Worm (Caenorhabditis elegans): ENCODE data around the gene F29A7.8.

Gene F29A7.8

ce11 chrII:2717335-2717734, 40.5 kb downstream of the F29A7.8 start, which contains the start of gene T05A8.3:
Gene T05A8.3, minus strand, starts transcription at chrII:2717435.
- no peak for TF ChIP-seq lsy-2 (tag; optimal IDR thresholded peaks at IDR 0.05)
- no peak for TF ChIP-seq drap-1 (GFP tag; optimal IDR thresholded peaks at IDR 0.05)
- TF ChIP-seq pha-4 (tag; optimal IDR thresholded peaks at IDR 0.05), result no peak
- no peak for TF ChIP-seq mls-2 (tag; optimal IDR thresholded peaks at IDR 0.05)
- TF ChIP-seq ceh-83 (GFP tag; optimal IDR thresholded peaks at IDR 0.05), result no peak
- no peak for TF ChIP-seq flh-1 (GFP tag; optimal IDR thresholded peaks at IDR 0.05)
- TF ChIP-seq unc-62 (GFP tag; optimal IDR thresholded peaks at IDR 0.05), result no peak
- no peak for TF ChIP-seq nhr-76 (tag; optimal IDR thresholded peaks at IDR 0.05)
- no peak for TF ChIP-seq mab-5 (tag; optimal IDR thresholded peaks at IDR 0.05)
- TF ChIP-seq hlh-1 (tag; optimal IDR thresholded peaks at IDR 0.05), result no peak
- TF ChIP-seq elt-3 (tag; optimal IDR thresholded peaks at IDR 0.05), result no peak
- no peak for TF ChIP-seq ham-2 (GFP tag; optimal IDR thresholded peaks at IDR 0.05)
- TF ChIP-seq nhr-28 (tag; optimal IDR thresholded peaks at IDR 0.05), result no peak
- TF ChIP-seq lin-32 (GFP tag; optimal IDR thresholded peaks at IDR 0.05), result no peak
- TF ChIP-seq nhr-2 (tag; optimal IDR thresholded peaks at IDR 0.05), result no peak

DNA sequence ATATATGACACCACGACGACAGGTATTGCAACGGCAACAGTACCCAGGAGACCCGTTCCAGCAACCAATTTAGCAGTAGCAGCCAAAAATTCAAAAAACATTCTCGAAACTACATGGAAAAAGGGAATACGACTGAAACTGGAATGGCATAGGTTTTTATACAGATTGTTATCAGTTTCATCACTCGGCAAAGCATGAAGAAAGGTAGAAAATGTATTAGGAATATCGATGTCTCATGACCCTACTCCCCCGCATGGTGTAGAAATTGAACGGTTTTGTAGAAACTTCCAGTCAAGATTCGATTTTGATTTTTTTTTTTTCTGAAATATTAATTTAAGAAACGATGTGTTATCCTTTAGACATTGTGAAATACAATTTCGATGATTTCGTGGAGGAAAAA, 46.9 kb downstream of the F29A7.8 start, which contains the start of gene T05A8.2:
T05A8.2 (minus strand) TSS at position 101 of the 400 bp plus-strand sequence.
- no peak for TF ChIP-seq ceh-39 (tag; optimal IDR thresholded peaks at IDR 0.05)
- TF ChIP-seq hlh-1 (tag; optimal IDR thresholded peaks at IDR 0.05), result no peak
- TF ChIP-seq nhr-76 (tag; optimal IDR thresholded peaks at IDR 0.05), result no peak
- TF ChIP-seq pha-4 (tag; optimal IDR thresholded peaks at IDR 0.05), result no peak

ce11 chrII:2709942-2710341, 47.9 kb downstream of the F29A7.8 start, which contains the start of gene T05A8.1:
Gene T05A8.1, minus strand, starts transcription at chrII:2710042.
- TF ChIP-seq mab-5 (tag; optimal IDR thresholded peaks at IDR 0.05) (no peak), nhr-12 (tag; optimal IDR thresholded peaks at IDR 0.05) (no peak), blmp-1 (tag; optimal IDR thresholded peaks at IDR 0.05) (no peak), bed-3 (GFP tag; optimal IDR thresholded peaks at IDR 0.05) (no peak), unc-120 (tag; optimal IDR thresholded peaks at IDR 0.05; ENCODE audit: poor library complexity, severe bottlenecking) (no peak), zip-8 (tag; optimal IDR thresholded peaks at IDR 0.05) (no peak), lsy-2 (tag; optimal IDR thresholded peaks at IDR 0.05) (no peak), nhr-2 (tag; optimal IDR thresholded peaks at IDR 0.05) (no peak), nhr-28 (tag; optimal IDR thresholded peaks at IDR 0.05) (no peak), ceh-83 (GFP tag; optimal IDR thresholded peaks at IDR 0.05) (no peak), lin-13 (tag; optimal IDR thresholded peaks at IDR 0.05) (no peak), drap-1 (GFP tag; optimal IDR thresholded peaks at IDR 0.05) (no peak), nhr-76 (tag; optimal IDR thresholded peaks at IDR 0.05) (no peak), ztf-11 (tag; optimal IDR thresholded peaks at IDR 0.05) (no peak), mep-1 (tag; optimal IDR thresholded peaks at IDR 0.05) (no peak), pha-4 (tag; optimal IDR thresholded peaks at IDR 0.05) (no peak), sem-2 (GFP tag; optimal IDR thresholded peaks at IDR 0.05) (no peak), ham-2 (GFP tag; optimal IDR thresholded peaks at IDR 0.05) (no peak)

DNA sequence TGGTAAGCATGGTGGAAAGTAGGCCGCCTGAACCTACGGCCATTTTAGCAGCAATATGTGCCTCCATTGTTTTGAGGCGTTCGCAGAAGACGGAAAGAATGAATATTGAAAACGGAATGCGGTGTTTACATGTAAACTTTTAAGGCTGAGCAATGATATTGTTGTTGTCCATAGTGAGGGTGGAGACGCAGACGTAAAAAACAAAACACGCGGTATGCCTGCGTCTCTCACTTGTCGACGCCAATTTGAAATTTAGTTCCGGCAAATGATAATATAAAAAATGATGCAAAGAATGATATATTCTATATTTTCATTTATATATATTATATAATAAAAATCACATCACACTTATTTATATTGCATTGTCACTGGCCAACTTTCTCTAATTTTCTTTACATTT, 50.0 kb downstream of the F29A7.8 start, which contains the start of gene Y47G7B.2:
Y47G7B.2 (minus strand) TSS at position 143 of the 400 bp plus-strand sequence.
- no peak for TF ChIP-seq ces-1 (GFP tag; optimal IDR thresholded peaks at IDR 0.05)
- TF ChIP-seq elt-1 (tag; optimal IDR thresholded peaks at IDR 0.05; ENCODE audit: borderline replicate concordance, insufficient read depth), result no peak
- no peak for TF ChIP-seq sptf-1 (tag; optimal IDR thresholded peaks at IDR 0.05)
- TF ChIP-seq nhr-76 (tag; optimal IDR thresholded peaks at IDR 0.05), result no peak
- TF ChIP-seq drap-1 (GFP tag; optimal IDR thresholded peaks at IDR 0.05), result no peak
- TF ChIP-seq snpc-4 (tag; optimal IDR thresholded peaks at IDR 0.05), result no peak
- no peak for TF ChIP-seq mab-5 (tag; optimal IDR thresholded peaks at IDR 0.05)
- TF ChIP-seq lsy-2 (tag; optimal IDR thresholded peaks at IDR 0.05), result no peak

Data from whole organism, mixed stage, embryonic.